Fruit fly (Drosophila melanogaster): ENCODE measurements around the gene CG46466.

DNA sequence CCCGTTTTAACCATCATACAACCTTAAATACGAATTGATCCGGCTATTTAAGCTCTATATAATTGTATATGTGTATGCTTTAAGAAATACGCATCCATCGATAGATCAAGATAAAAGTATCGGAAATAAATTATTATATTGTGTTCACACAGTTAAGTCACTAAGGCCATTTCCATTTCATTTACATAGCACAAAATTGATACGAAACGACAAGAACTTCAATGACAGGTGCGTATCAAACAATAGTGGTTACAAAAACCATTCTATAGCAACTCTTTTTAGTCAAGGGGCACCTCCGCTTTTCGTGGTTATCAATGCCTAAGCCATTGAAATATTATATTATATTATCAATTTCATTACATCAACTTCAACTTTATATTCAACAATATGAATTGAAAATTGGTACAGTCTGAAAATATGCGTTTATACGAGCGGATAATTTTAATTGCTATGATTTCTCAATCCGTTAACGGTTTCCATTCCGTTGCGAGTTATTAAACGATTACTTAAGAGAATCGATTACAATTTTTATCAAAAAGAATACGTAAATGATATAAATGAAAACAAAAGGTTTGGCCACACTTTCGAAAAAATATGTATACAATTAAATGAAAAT, at the start of gene CG46466, which contains the start of gene Slip1:
- TF ChIP-seq ttk (optimal IDR thresholded peaks at IDR 0.05) (no peak), psq (optimal IDR thresholded peaks at IDR 0.05) (no peak)
